Worm (Caenorhabditis elegans) whole organism, mixed stage, embryonic: ENCODE data around the gene Y41D4A.3.

Experiments used
- M03D4.4 ChIP-seq: sonication (generic microtip); optimal IDR thresholded peaks from 2 replicates; lab custom pipeline; 2017; ENCODE audit warnings: mild to moderate bottlenecking, missing genetic modification characterization, missing compliant biosample characterization
- bed-3 ChIP-seq: fragments of 200-800 bp; sonication (Bioruptor generic); optimal IDR thresholded peaks from 3 replicates; lab custom pipeline; 2018; ENCODE audit warnings: mild to moderate bottlenecking, missing genetic modification characterization, moderate library complexity, missing compliant biosample characterization
- blmp-1 ChIP-seq: fragments of 150-350 bp; optimal IDR thresholded peaks from 2 replicates; lab custom pipeline; 2014; ENCODE audit warnings: missing biosample characterization, missing genetic modification characterization
- ceh-39 ChIP-seq: fragments of 150-350 bp; optimal IDR thresholded peaks from 2 replicates; lab custom pipeline; 2014; ENCODE audit warnings: missing biosample characterization, missing genetic modification characterization
- ceh-43 ChIP-seq: fragments of 200-800 bp; sonication (Bioruptor generic); optimal IDR thresholded peaks from 2 replicates; lab custom pipeline; 2018; ENCODE audit warnings: mild to moderate bottlenecking, missing genetic modification characterization, moderate library complexity, missing compliant biosample characterization
- ceh-83 ChIP-seq: fragments of 200-800 bp; sonication (Bioruptor generic); optimal IDR thresholded peaks from 2 replicates; lab custom pipeline; 2018; ENCODE audit warnings: mild to moderate bottlenecking, missing genetic modification characterization, missing compliant biosample characterization
- ces-1 ChIP-seq: fragments of 150-350 bp; optimal IDR thresholded peaks from 2 replicates; lab custom pipeline; 2014; ENCODE audit warnings: missing biosample characterization, missing genetic modification reagents, missing genetic modification characterization
- cnd-1 ChIP-seq: fragments of 200-800 bp; sonication (Bioruptor generic); optimal IDR thresholded peaks from 2 replicates; lab custom pipeline; 2018; ENCODE audit warnings: mild to moderate bottlenecking, missing genetic modification characterization, missing compliant biosample characterization
- drap-1 ChIP-seq: fragments of 200-800 bp; sonication (Bioruptor generic); optimal IDR thresholded peaks from 3 replicates; lab custom pipeline; 2018; ENCODE audit warnings: mild to moderate bottlenecking, missing genetic modification characterization, missing compliant biosample characterization
- elt-1 ChIP-seq: sonication (generic microtip); optimal IDR thresholded peaks from 2 replicates; lab custom pipeline; 2017; ENCODE audit warnings: missing genetic modification characterization, mild to moderate bottlenecking, missing compliant biosample characterization, antibody characterized with exemption, moderate library complexity, borderline replicate concordance; ENCODE audit not compliant: insufficient read depth
- elt-3 ChIP-seq: fragments of 150-350 bp; optimal IDR thresholded peaks from 2 replicates; lab custom pipeline; 2014; ENCODE audit warnings: missing biosample characterization, missing genetic modification characterization
- flh-1 ChIP-seq: fragments of 200-800 bp; sonication (Bioruptor generic); optimal IDR thresholded peaks from 2 replicates; lab custom pipeline; 2018; ENCODE audit warnings: mild to moderate bottlenecking, missing genetic modification characterization, moderate library complexity, missing compliant biosample characterization
- ham-2 ChIP-seq: fragments of 200-800 bp; sonication (Bioruptor generic); optimal IDR thresholded peaks from 2 replicates; lab custom pipeline; 2018; ENCODE audit warnings: mild to moderate bottlenecking, missing genetic modification characterization, missing compliant biosample characterization
- hlh-1 ChIP-seq: fragments of 150-350 bp; optimal IDR thresholded peaks from 2 replicates; lab custom pipeline; 2014; ENCODE audit warnings: missing biosample characterization, missing genetic modification reagents, missing genetic modification characterization
- lin-13 ChIP-seq: fragments of 150-350 bp; optimal IDR thresholded peaks from 2 replicates; lab custom pipeline; 2014; ENCODE audit warnings: missing biosample characterization, missing genetic modification characterization
- lin-32 ChIP-seq: fragments of 200-800 bp; sonication (Bioruptor generic); optimal IDR thresholded peaks from 2 replicates; lab custom pipeline; 2018; ENCODE audit warnings: mild to moderate bottlenecking, missing genetic modification characterization, missing compliant biosample characterization
- lsy-2 ChIP-seq: fragments of 150-350 bp; optimal IDR thresholded peaks from 2 replicates; lab custom pipeline; 2014; ENCODE audit warnings: missing biosample characterization, missing genetic modification characterization
- mab-5 ChIP-seq: fragments of 150-350 bp; optimal IDR thresholded peaks from 2 replicates; lab custom pipeline; 2014; ENCODE audit warnings: missing biosample characterization, missing genetic modification characterization
- mep-1 ChIP-seq: fragments of 150-350 bp; optimal IDR thresholded peaks from 2 replicates; lab custom pipeline; 2017; ENCODE audit warnings: missing biosample characterization, missing genetic modification reagents, missing genetic modification characterization, inconsistent platforms
- mls-2 ChIP-seq: sonication (generic microtip); optimal IDR thresholded peaks from 2 replicates; lab custom pipeline; 2016; ENCODE audit warnings: mild to moderate bottlenecking, missing genetic modification characterization, moderate library complexity, missing compliant biosample characterization
- nhr-12 ChIP-seq: fragments of 150-350 bp; optimal IDR thresholded peaks from 2 replicates; lab custom pipeline; 2014; ENCODE audit warnings: missing biosample characterization, missing genetic modification characterization
- nhr-2 ChIP-seq: fragments of 150-350 bp; optimal IDR thresholded peaks from 2 replicates; lab custom pipeline; 2014; ENCODE audit warnings: missing biosample characterization, missing genetic modification characterization
- nhr-237 ChIP-seq: fragments of 150-350 bp; optimal IDR thresholded peaks from 2 replicates; lab custom pipeline; 2014; ENCODE audit warnings: missing biosample characterization, missing genetic modification characterization
- nhr-28 ChIP-seq: fragments of 150-350 bp; optimal IDR thresholded peaks from 2 replicates; lab custom pipeline; 2014; ENCODE audit warnings: missing biosample characterization, missing genetic modification characterization
- nhr-76 ChIP-seq: sonication (generic microtip); optimal IDR thresholded peaks from 2 replicates; lab custom pipeline; 2017; ENCODE audit warnings: missing biosample characterization, missing genetic modification characterization
- pha-4 ChIP-seq: fragments of 150-350 bp; optimal IDR thresholded peaks from 2 replicates; lab custom pipeline; 2018; ENCODE audit warnings: missing biosample characterization, missing genetic modification reagents, missing genetic modification characterization
- sem-2 ChIP-seq: fragments of 200-800 bp; sonication (Bioruptor generic); optimal IDR thresholded peaks from 2 replicates; lab custom pipeline; 2018; ENCODE audit warnings: mild to moderate bottlenecking, missing genetic modification characterization, missing compliant biosample characterization
- snpc-4 ChIP-seq: fragments of 150-350 bp; optimal IDR thresholded peaks from 2 replicates; lab custom pipeline; 2014; ENCODE audit warnings: missing biosample characterization, missing genetic modification characterization
- sptf-1 ChIP-seq: sonication (generic microtip); optimal IDR thresholded peaks from 2 replicates; lab custom pipeline; 2017; ENCODE audit warnings: mild to moderate bottlenecking, missing genetic modification characterization, moderate library complexity, missing compliant biosample characterization
- tbx-8 ChIP-seq: fragments of 200-800 bp; sonication (Bioruptor generic); optimal IDR thresholded peaks from 2 replicates; lab custom pipeline; 2018; ENCODE audit warnings: mild to moderate bottlenecking, missing genetic modification characterization, moderate library complexity, missing compliant biosample characterization
- unc-120 ChIP-seq: sonication (generic microtip); optimal IDR thresholded peaks from 2 replicates; lab custom pipeline; 2017; ENCODE audit warnings: missing genetic modification characterization, missing compliant biosample characterization; ENCODE audit not compliant: poor library complexity, severe bottlenecking
- unc-39 ChIP-seq: fragments of 150-350 bp; optimal IDR thresholded peaks from 2 replicates; lab custom pipeline; 2014; ENCODE audit warnings: missing biosample characterization, missing genetic modification characterization
- unc-62 ChIP-seq: fragments of 150-350 bp; optimal IDR thresholded peaks from 2 replicates; lab custom pipeline; 2014; ENCODE audit warnings: missing biosample characterization, missing genetic modification reagents, missing genetic modification characterization
- zip-8 ChIP-seq: fragments of 150-350 bp; optimal IDR thresholded peaks from 2 replicates; lab custom pipeline; 2014; ENCODE audit warnings: missing biosample characterization, missing genetic modification characterization
- ztf-11 ChIP-seq: fragments of 150-350 bp; optimal IDR thresholded peaks from 2 replicates; lab custom pipeline; 2014; ENCODE audit warnings: missing biosample characterization, missing genetic modification characterization

Gene Y41D4A.3

ce11 chrIV:1739366-1740104 lies 14.0 kb upstream of the Y41D4A.3 start:
- TF ChIP-seq nhr-28 (tag; lab: Kevin White, UChicago) (no peak), ceh-39 (tag; lab: Kevin White, UChicago) (no peak), snpc-4 (tag; lab: Kevin White, UChicago) (no peak), zip-8 (tag; lab: Kevin White, UChicago) (no peak)

ce11 chrIV:1740105-1741023 lies 13.2 kb upstream of the Y41D4A.3 start, which contains the start of gene ptpn-22:
Gene ptpn-22, minus strand, starts transcription at chrIV:1740262.
- TF ChIP-seq nhr-28 (tag; lab: Kevin White, UChicago) (no peak), mls-2 (tag; lab: Kevin White, UChicago) (no peak), nhr-12 (no peak), ham-2 (GFP tag; lab: Kevin White, UChicago) (no peak), M03D4.4 (no peak), flh-1 (GFP tag; lab: Kevin White, UChicago) (no peak), ces-1 (no peak), nhr-237 (tag; lab: Kevin White, UChicago) (no peak), ceh-39 (tag; lab: Kevin White, UChicago) (no peak), lin-13 (tag; lab: Kevin White, UChicago) (no peak), sptf-1 (no peak), unc-39 (tag; lab: Kevin White, UChicago) (no peak)

ce11 chrIV:1745453-1746051 lies 8.0 kb upstream of the Y41D4A.3 start, which contains the start of the genes Y41D4A.6 and Y41D4A.4:
Gene Y41D4A.6, minus strand, starts transcription at chrIV:1745503.
Gene Y41D4A.4, plus strand, starts transcription at chrIV:1746001.
- no peak for TF ChIP-seq flh-1 (GFP tag; lab: Kevin White, UChicago)
- no peak for TF ChIP-seq snpc-4 (tag; lab: Kevin White, UChicago)
- TF ChIP-seq ceh-83 (GFP tag; lab: Kevin White, UChicago) = peak; percentile 67
- no peak for TF ChIP-seq lin-32 (GFP tag; lab: Kevin White, UChicago)
- no peak for TF ChIP-seq nhr-76 (tag; lab: Kevin White, UChicago)
- TF ChIP-seq elt-1 (tag; lab: Kevin White, UChicago) = no peak
- no peak for TF ChIP-seq unc-39 (tag; lab: Kevin White, UChicago)
- TF ChIP-seq sptf-1 = peak; percentile 84
- no peak for TF ChIP-seq zip-8 (tag; lab: Kevin White, UChicago)
- peak; percentile 73 for TF ChIP-seq lin-13 (tag; lab: Kevin White, UChicago)
- TF ChIP-seq nhr-237 (tag; lab: Kevin White, UChicago) = peak; percentile 83
- TF ChIP-seq bed-3 (GFP tag; lab: Kevin White, UChicago) = peak; percentile 58
- TF ChIP-seq nhr-12 = no peak
- no peak for TF ChIP-seq mab-5 (tag; lab: Kevin White, UChicago)
- TF ChIP-seq sem-2 (GFP tag; lab: Kevin White, UChicago) = peak; percentile 43
- peak; percentile 68 for TF ChIP-seq mep-1
- TF ChIP-seq ztf-11 (tag; lab: Kevin White, UChicago) = no peak
- TF ChIP-seq nhr-28 (tag; lab: Kevin White, UChicago) = no peak
- no peak for TF ChIP-seq ceh-39 (tag; lab: Kevin White, UChicago)
- peak; percentile 39 for TF ChIP-seq ceh-43 (GFP tag; lab: Kevin White, UChicago)
- peak; percentile 57 for TF ChIP-seq drap-1 (GFP tag; lab: Kevin White, UChicago)
- TF ChIP-seq elt-3 (tag; lab: Kevin White, UChicago) = no peak
- peak; percentile 63 for TF ChIP-seq unc-120 (tag; lab: Kevin White, UChicago)
- peak; percentile 11 for TF ChIP-seq ham-2 (GFP tag; lab: Kevin White, UChicago)
- TF ChIP-seq ces-1 = peak; percentile 90
- TF ChIP-seq tbx-8 (GFP tag; lab: Kevin White, UChicago) = peak; percentile 57
- peak; percentile 55 for TF ChIP-seq lsy-2 (tag; lab: Kevin White, UChicago)
- TF ChIP-seq nhr-2 = no peak
- no peak for TF ChIP-seq blmp-1 (tag; lab: Kevin White, UChicago)
- TF ChIP-seq pha-4 (tag; lab: Kevin White, UChicago) = peak; percentile 69
- TF ChIP-seq mls-2 (tag; lab: Kevin White, UChicago) = peak; percentile 70
- TF ChIP-seq unc-62 (GFP tag; lab: Kevin White, UChicago) = peak; percentile 5
- TF ChIP-seq cnd-1 (tag; lab: Kevin White, UChicago) = peak; percentile 61
- TF ChIP-seq hlh-1 = no peak
- peak; percentile 68 for TF ChIP-seq M03D4.4
